Fruit fly (Drosophila melanogaster) whole organism, embryonic: ENCODE results near the gene CG43163.

Source experiments
- Ada2b ChIP-seq: fragments of 200-800 bp; sonication (Bioruptor generic); IDR thresholded peaks from 2 replicates; pipeline ENCODE4 v1.3.6; 2022; ENCODE audit warnings: missing biosample characterization, missing genetic modification characterization
- Adf1 ChIP-seq: fragments of 200-800 bp; sonication (Bioruptor generic); IDR thresholded peaks from 2 replicates; pipeline ENCODE4 v1.3.6; 2022; ENCODE audit warnings: missing biosample characterization, missing genetic modification characterization
- Atf-2 ChIP-seq: fragments of 200-800 bp; sonication (Bioruptor generic); optimal IDR thresholded peaks from 2 replicates; lab custom pipeline; 2016; ENCODE audit warnings: missing biosample characterization, missing genetic modification characterization
- BtbVII ChIP-seq: fragments of 200-800 bp; sonication (Bioruptor generic); optimal IDR thresholded peaks from 3 replicates; lab custom pipeline; 2017; ENCODE audit warnings: missing biosample characterization, mild to moderate bottlenecking, missing genetic modification characterization
- CG11247 ChIP-seq: fragments of 200-800 bp; sonication (Bioruptor generic); IDR thresholded peaks from 2 replicates; pipeline ENCODE4 v1.3.6; 2022; ENCODE audit warnings: missing biosample characterization, missing genetic modification characterization
- CG12744 ChIP-seq: fragments of 200-800 bp; sonication (Bioruptor generic); optimal IDR thresholded peaks from 2 replicates; lab custom pipeline; 2016; ENCODE audit warnings: missing biosample characterization, missing genetic modification characterization
- CG12769 ChIP-seq: fragments of 200-800 bp; sonication (Bioruptor generic); optimal IDR thresholded peaks from 2 replicates; lab custom pipeline; 2019; ENCODE audit warnings: missing biosample characterization, mild to moderate bottlenecking, missing genetic modification characterization, moderate library complexity
- CG13296 ChIP-seq: fragments of 200-800 bp; sonication (Bioruptor generic); optimal IDR thresholded peaks from 3 replicates; lab custom pipeline; 2018; ENCODE audit warnings: missing biosample characterization, mild to moderate bottlenecking, missing genetic modification characterization
- CG14441 ChIP-seq: fragments of 200-800 bp; sonication (Bioruptor generic); IDR thresholded peaks from 2 replicates; pipeline ENCODE4 v1.3.6; 2022; ENCODE audit warnings: missing biosample characterization, missing genetic modification characterization
- CG1602 ChIP-seq: fragments of 200-800 bp; sonication (Bioruptor generic); optimal IDR thresholded peaks from 3 replicates; lab custom pipeline; 2016; ENCODE audit warnings: missing biosample characterization, missing genetic modification characterization
- CG16863 ChIP-seq: fragments of 200-800 bp; sonication (Bioruptor generic); optimal IDR thresholded peaks from 3 replicates; lab custom pipeline; 2016; ENCODE audit warnings: missing biosample characterization, missing genetic modification characterization
- CG17186 ChIP-seq: fragments of 200-800 bp; sonication (Bioruptor generic); optimal IDR thresholded peaks from 3 replicates; lab custom pipeline; 2017; ENCODE audit warnings: missing biosample characterization, missing genetic modification reagents, missing genetic modification characterization
- CG17385 ChIP-seq: fragments of 200-800 bp; sonication (Bioruptor generic); optimal IDR thresholded peaks from 3 replicates; lab custom pipeline; 2018; ENCODE audit warnings: missing biosample characterization, mild to moderate bottlenecking, missing genetic modification characterization
- CG18619 ChIP-seq: fragments of 200-800 bp; sonication (Bioruptor generic); optimal IDR thresholded peaks from 3 replicates; lab custom pipeline; 2017; ENCODE audit warnings: missing biosample characterization, mild to moderate bottlenecking, missing genetic modification characterization
- CG2202 ChIP-seq: fragments of 200-800 bp; sonication (Bioruptor generic); optimal IDR thresholded peaks from 2 replicates; lab custom pipeline; 2018; ENCODE audit warnings: missing biosample characterization, mild to moderate bottlenecking, missing genetic modification characterization
- CG32767 ChIP-seq: fragments of 200-800 bp; sonication (Bioruptor generic); IDR thresholded peaks from 2 replicates; pipeline ENCODE4 v1.3.6; 2022; ENCODE audit warnings: missing biosample characterization, missing genetic modification characterization
- CG34224 ChIP-seq: fragments of 200-800 bp; sonication (Bioruptor generic); IDR thresholded peaks from 3 replicates; pipeline ENCODE4 v1.3.6; 2022; ENCODE audit warnings: missing biosample characterization, missing genetic modification characterization; ENCODE audit not compliant: partially characterized antibody
- CG4328 ChIP-seq: fragments of 200-800 bp; sonication (Bioruptor generic); optimal IDR thresholded peaks from 3 replicates; lab custom pipeline; 2017; ENCODE audit warnings: missing biosample characterization, missing genetic modification reagents, missing genetic modification characterization
- CG4360 ChIP-seq: fragments of 200-800 bp; sonication (Bioruptor generic); IDR thresholded peaks from 2 replicates; pipeline ENCODE4 v1.3.6; 2022; ENCODE audit warnings: missing biosample characterization, missing genetic modification characterization
- CG6689 ChIP-seq: fragments of 200-800 bp; sonication (Bioruptor generic); IDR thresholded peaks from 2 replicates; pipeline ENCODE4 v1.3.6; 2022; ENCODE audit warnings: missing biosample characterization, missing genetic modification characterization
- CG8290 ChIP-seq, 3 experiments: fragments of 200-800 bp; sonication (Bioruptor generic); optimal IDR thresholded peaks; 2 replicates each; lab custom pipeline; 2016 to 2019; ENCODE audit warnings: missing biosample characterization in 3 of 3, missing genetic modification characterization in 3 of 3, mild to moderate bottlenecking in 2 of 3, moderate library complexity in 1 of 3
- CG8478 ChIP-seq: fragments of >200 bp; optimal IDR thresholded peaks from 2 replicates; lab custom pipeline; 2018
- Dbx ChIP-seq: fragments of 200-800 bp; sonication (Bioruptor generic); IDR thresholded peaks from 3 replicates; pipeline ENCODE4 v1.3.6; 2022; ENCODE audit warnings: missing biosample characterization, missing genetic modification characterization
- Hsf ChIP-seq: fragments of 200-800 bp; sonication (Bioruptor generic); optimal IDR thresholded peaks from 3 replicates; lab custom pipeline; 2016; ENCODE audit warnings: missing biosample characterization, missing genetic modification characterization
- Mes4 ChIP-seq: fragments of 200-800 bp; sonication (Bioruptor generic); optimal IDR thresholded peaks from 2 replicates; lab custom pipeline; 2016; ENCODE audit warnings: missing biosample characterization, missing genetic modification characterization
- NK7.1 ChIP-seq: fragments of 200-800 bp; sonication (Bioruptor generic); optimal IDR thresholded peaks from 3 replicates; lab custom pipeline; 2016; ENCODE audit warnings: missing biosample characterization, missing genetic modification characterization
- Oaz ChIP-seq: fragments of 200-800 bp; sonication (Bioruptor generic); IDR thresholded peaks from 2 replicates; pipeline ENCODE4 v1.3.6; 2022; ENCODE audit warnings: missing biosample characterization, missing genetic modification characterization
- Optix ChIP-seq: fragments of 200-800 bp; sonication (Bioruptor generic); IDR thresholded peaks from 3 replicates; pipeline ENCODE4 v1.3.6; 2022; ENCODE audit warnings: missing biosample characterization, missing genetic modification characterization
- Poxn ChIP-seq: fragments of 200-800 bp; sonication (Bioruptor generic); IDR thresholded peaks from 2 replicates; pipeline ENCODE4 v1.3.6; 2022; ENCODE audit warnings: missing biosample characterization, missing genetic modification characterization
- Six4 ChIP-seq: fragments of 200-800 bp; sonication (Bioruptor generic); optimal IDR thresholded peaks from 2 replicates; lab custom pipeline; 2016; ENCODE audit warnings: missing biosample characterization, missing genetic modification characterization
- ab ChIP-seq: fragments of 200-800 bp; sonication (Bioruptor generic); optimal IDR thresholded peaks from 2 replicates; lab custom pipeline; 2016; ENCODE audit warnings: missing biosample characterization, missing genetic modification characterization
- ac ChIP-seq: fragments of 200-800 bp; sonication (Bioruptor generic); optimal IDR thresholded peaks from 3 replicates; lab custom pipeline; 2017; ENCODE audit warnings: missing biosample characterization, mild to moderate bottlenecking, missing genetic modification characterization
- amos ChIP-seq: fragments of 200-800 bp; sonication (Bioruptor generic); IDR thresholded peaks from 2 replicates; pipeline ENCODE4 v1.3.6; 2022; ENCODE audit warnings: missing biosample characterization, missing genetic modification characterization; ENCODE audit not compliant: partially characterized antibody
- ase ChIP-seq: fragments of 200-800 bp; sonication (Bioruptor generic); IDR thresholded peaks from 3 replicates; pipeline ENCODE4 v1.3.6; 2022; ENCODE audit warnings: missing biosample characterization, missing genetic modification characterization
- btn ChIP-seq: fragments of 200-800 bp; sonication (Bioruptor generic); optimal IDR thresholded peaks from 2 replicates; lab custom pipeline; 2016; ENCODE audit warnings: missing biosample characterization, missing genetic modification characterization
- cato ChIP-seq: fragments of 200-800 bp; sonication (Bioruptor generic); optimal IDR thresholded peaks from 2 replicates; lab custom pipeline; 2016; ENCODE audit warnings: missing biosample characterization, missing genetic modification characterization, borderline replicate concordance
- chif ChIP-seq, 2 experiments: fragments of 200-800 bp; sonication (Bioruptor generic); optimal IDR thresholded peaks; 3 replicates each; lab custom pipeline; 2016; ENCODE audit warnings: missing biosample characterization in 2 of 2, missing genetic modification characterization in 2 of 2
- crol ChIP-seq: fragments of 200-800 bp; sonication (Bioruptor generic); IDR thresholded peaks from 2 replicates; pipeline ENCODE4 v1.3.6; 2022; ENCODE audit warnings: missing biosample characterization, missing genetic modification characterization
- gro ChIP-seq: fragments of 200-800 bp; sonication (Bioruptor generic); optimal IDR thresholded peaks from 2 replicates; lab custom pipeline; 2016; ENCODE audit warnings: missing biosample characterization, missing genetic modification characterization
- ind ChIP-seq: fragments of 200-800 bp; sonication (Bioruptor generic); optimal IDR thresholded peaks from 3 replicates; lab custom pipeline; 2016; ENCODE audit warnings: missing biosample characterization, missing genetic modification characterization
- knrl ChIP-seq: fragments of 200-800 bp; sonication (Bioruptor generic); IDR thresholded peaks from 3 replicates; pipeline ENCODE4 v1.3.6; 2022; ENCODE audit warnings: missing biosample characterization, missing genetic modification characterization; ENCODE audit not compliant: partially characterized antibody
- pzg ChIP-seq: fragments of 200-800 bp; sonication (Bioruptor generic); optimal IDR thresholded peaks from 3 replicates; lab custom pipeline; 2018; ENCODE audit warnings: missing biosample characterization, mild to moderate bottlenecking, missing genetic modification characterization, moderate library complexity
- ranshi ChIP-seq: fragments of 200-800 bp; sonication (Bioruptor generic); IDR thresholded peaks from 2 replicates; pipeline ENCODE4 v1.3.6; 2022; ENCODE audit warnings: missing biosample characterization, missing genetic modification characterization
- slp2 ChIP-seq: fragments of 200-800 bp; sonication (Bioruptor generic); optimal IDR thresholded peaks from 2 replicates; lab custom pipeline; 2016; ENCODE audit warnings: missing biosample characterization, missing genetic modification characterization
- sob ChIP-seq: fragments of 200-800 bp; sonication (Bioruptor generic); IDR thresholded peaks from 2 replicates; pipeline ENCODE4 v1.3.6; 2022; ENCODE audit warnings: missing biosample characterization, missing genetic modification characterization
- stwl ChIP-seq: fragments of 200-800 bp; sonication (Bioruptor generic); optimal IDR thresholded peaks from 3 replicates; lab custom pipeline; 2018; ENCODE audit warnings: missing biosample characterization, mild to moderate bottlenecking, missing genetic modification characterization, moderate library complexity
- unpg ChIP-seq: fragments of 200-800 bp; sonication (Bioruptor generic); optimal IDR thresholded peaks from 3 replicates; lab custom pipeline; 2018; ENCODE audit warnings: missing biosample characterization, mild to moderate bottlenecking, missing genetic modification characterization, moderate library complexity

The CG43163 gene

dm6 chr3L:8450747-8451146 lies 56.2 kb downstream of the CG43163 start (continued):
- no peak for TF ChIP-seq CG13296 (GFP tag; lab: Kevin White, UChicago)
- 0 out of 2 replicates have a peak, but pooled peaks have one; percentile 11 for TF ChIP-seq Poxn
- 0 out of 2 replicates have a peak, but pooled peaks have one; percentile 14 for TF ChIP-seq CG32767 (GFP tag; lab: Robert Waterston, UW)
- TF ChIP-seq ranshi (GFP tag; lab: Robert Waterston, UW), result no peak
- 0 out of 2 replicates have a peak, but pooled peaks have one; percentile 24 for TF ChIP-seq CG11247 (GFP tag; lab: Robert Waterston, UW)
- TF ChIP-seq CG17385 (GFP tag; lab: Kevin White, UChicago), result peak; percentile 65
- peak; percentile 97 for TF ChIP-seq CG4360
- TF ChIP-seq amos (GFP tag; lab: Robert Waterston, UW), result peak; percentile 31; the same call in 1 of the 2 replicates
- TF ChIP-seq CG12769 (tag; lab: Kevin White, UChicago), result no peak
- TF ChIP-seq Dbx (GFP tag; lab: Robert Waterston, UW), result peak; percentile 32; the same call in 1 of the 3 replicates
- 0 out of 3 replicates have a peak, but pooled peaks have one; percentile 17 for TF ChIP-seq knrl (GFP tag; lab: Robert Waterston, UW)
- peak; percentile 49; the same call in 1 of the 2 replicates for TF ChIP-seq Adf1 (GFP tag; lab: Robert Waterston, UW)

- TF ChIP-seq slp2 (GFP tag; lab: Kevin White, UChicago) (no peak), CG34224 (GFP tag; lab: Robert Waterston, UW) (peak; percentile 22; the same call in 2 of the 3 replicates), CG4328 (no peak), CG2202 (no peak), Optix (GFP tag; lab: Robert Waterston, UW) (0 out of 3 replicates have a peak, but pooled peaks have one; percentile 5), pzg (GFP tag; lab: Kevin White, UChicago) (peak; percentile 90), CG8478 (peak; percentile 94), CG8290 (GFP tag; optimal IDR thresholded peaks at IDR 0.05; lab: Kevin White, UChicago) (no peak), CG8290 (tag; optimal IDR thresholded peaks at IDR 0.05; lab: Kevin White, UChicago) (no peak), CG32767 (GFP tag; lab: Robert Waterston, UW) (no peak), cato (GFP tag; lab: Kevin White, UChicago) (no peak), CG6689 (GFP tag; lab: Robert Waterston, UW) (no peak), CG18619 (GFP tag; lab: Kevin White, UChicago) (no peak), BtbVII (GFP tag; lab: Kevin White, UChicago) (no peak), crol (0 out of 2 replicates have a peak, but pooled peaks have one; percentile 6), ind (GFP tag; lab: Kevin White, UChicago) (no peak), sob (peak; percentile 24; the same call in 1 of the 2 replicates), CG16863 (no peak), CG14441 (GFP tag; lab: Robert Waterston, UW) (no peak), ac (no peak), Six4 (GFP tag; lab: Kevin White, UChicago) (no peak), NK7.1 (GFP tag; lab: Kevin White, UChicago) (no peak), Oaz (no peak), CG1602 (GFP tag; lab: Kevin White, UChicago) (no peak), ase (GFP tag; lab: Robert Waterston, UW) (no peak), chif (GFP tag; optimal IDR thresholded peaks at IDR 0.05; lab: Kevin White, UChicago) (no peak), btn (no peak), CG17186 (GFP tag; lab: Kevin White, UChicago) (no peak), unpg (GFP tag; lab: Kevin White, UChicago) (no peak), Ada2b (no peak), Mes4 (no peak), gro (GFP tag; lab: Kevin White, UChicago) (no peak), CG12744 (GFP tag; lab: Kevin White, UChicago) (no peak), Hsf (GFP tag; lab: Kevin White, UChicago) (no peak), ab (no peak), stwl (tag; lab: Kevin White, UChicago) (peak; percentile 35), Atf-2 (no peak)
These were observed 56.9 kb downstream of the CG43163 start, which contains the start of gene Gug for dm6 chr3L:8449800-8450690. Gene Gug, plus strand, starts transcription at chr3L:8449922.
